Fruit fly (Drosophila melanogaster) whole organism, embryonic: ENCODE measurements around the gene Cyt-c1.

Source experiments
- BEAF-32 ChIP-seq: fragments of 200-800 bp; sonication (Bioruptor generic); optimal IDR thresholded peaks from 3 replicates; lab custom pipeline; 2017; ENCODE audit warnings: missing biosample characterization, missing genetic modification characterization, mild to moderate bottlenecking, moderate library complexity, missing genetic modification reagents
- CG10147 ChIP-seq: fragments of 200-800 bp; sonication (Bioruptor generic); optimal IDR thresholded peaks from 2 replicates; lab custom pipeline; 2019; ENCODE audit warnings: missing biosample characterization, mild to moderate bottlenecking, missing genetic modification characterization, moderate library complexity
- CG14710 ChIP-seq: fragments of 200-800 bp; sonication (Bioruptor generic); optimal IDR thresholded peaks from 3 replicates; lab custom pipeline; 2019; ENCODE audit warnings: missing biosample characterization, mild to moderate bottlenecking, missing genetic modification characterization, moderate library complexity
- CG1603 ChIP-seq: fragments of 200-800 bp; sonication (Bioruptor generic); optimal IDR thresholded peaks from 2 replicates; lab custom pipeline; 2019; ENCODE audit warnings: missing biosample characterization, mild to moderate bottlenecking, missing genetic modification characterization, moderate library complexity
- CG16813 ChIP-seq: fragments of 200-800 bp; sonication (Bioruptor generic); IDR thresholded peaks from 3 replicates; pipeline ENCODE4 v1.3.6; 2022; ENCODE audit warnings: missing biosample characterization, missing genetic modification characterization; ENCODE audit not compliant: partially characterized antibody
- CG17186 ChIP-seq: fragments of 200-800 bp; sonication (Bioruptor generic); optimal IDR thresholded peaks from 3 replicates; lab custom pipeline; 2017; ENCODE audit warnings: missing biosample characterization, missing genetic modification reagents, missing genetic modification characterization
- CG34422 ChIP-seq: fragments of 200-800 bp; sonication (Bioruptor generic); IDR thresholded peaks from 3 replicates; pipeline ENCODE4 v1.3.6; 2022; ENCODE audit warnings: missing biosample characterization, missing genetic modification characterization
- CG7987 ChIP-seq: fragments of 200-800 bp; sonication (Bioruptor generic); optimal IDR thresholded peaks from 2 replicates; lab custom pipeline; 2018; ENCODE audit warnings: missing biosample characterization, mild to moderate bottlenecking, missing genetic modification characterization, moderate library complexity
- CG8924 ChIP-seq: fragments of 200-800 bp; optimal IDR thresholded peaks from 3 replicates; lab custom pipeline; 2019; ENCODE audit warnings: missing biosample characterization, mild to moderate bottlenecking, missing genetic modification characterization, moderate library complexity
- CG9797 ChIP-seq: fragments of 200-800 bp; sonication (Bioruptor generic); optimal IDR thresholded peaks from 3 replicates; lab custom pipeline; 2018; ENCODE audit warnings: missing biosample characterization, mild to moderate bottlenecking, missing genetic modification characterization
- CHES-1-like ChIP-seq: fragments of 200-800 bp; sonication (Bioruptor generic); optimal IDR thresholded peaks from 2 replicates; lab custom pipeline; 2016; ENCODE audit warnings: missing biosample characterization, missing genetic modification characterization
- Chrac-16 ChIP-seq: fragments of 200-800 bp; sonication (Bioruptor generic); optimal IDR thresholded peaks from 3 replicates; lab custom pipeline; 2016; ENCODE audit warnings: missing biosample characterization, missing genetic modification characterization
- Dll ChIP-seq: fragments of 200-800 bp; sonication (Bioruptor generic); IDR thresholded peaks from 4 replicates; pipeline ENCODE4 v1.3.6; 2022; ENCODE audit warnings: missing biosample characterization, missing genetic modification characterization; ENCODE audit not compliant: partially characterized antibody
- Elba2 ChIP-seq: fragments of 200-800 bp; sonication (Bioruptor generic); optimal IDR thresholded peaks from 3 replicates; lab custom pipeline; 2016; ENCODE audit warnings: missing biosample characterization, missing genetic modification characterization
- H2.0 ChIP-seq: fragments of 200-800 bp; sonication (Bioruptor generic); IDR thresholded peaks from 2 replicates; pipeline ENCODE4 v1.3.6; 2022; ENCODE audit warnings: missing biosample characterization, missing genetic modification characterization
- HmgZ ChIP-seq: fragments of 200-800 bp; sonication (Bioruptor generic); optimal IDR thresholded peaks from 2 replicates; lab custom pipeline; 2018; ENCODE audit warnings: missing biosample characterization, mild to moderate bottlenecking, missing genetic modification characterization
- MESR4 ChIP-seq: fragments of 200-800 bp; sonication (Bioruptor generic); optimal IDR thresholded peaks from 2 replicates; lab custom pipeline; 2018; ENCODE audit warnings: missing biosample characterization, mild to moderate bottlenecking, missing genetic modification characterization, moderate library complexity
- Max ChIP-seq: fragments of 200-800 bp; sonication (Bioruptor generic); optimal IDR thresholded peaks from 2 replicates; lab custom pipeline; 2016; ENCODE audit warnings: missing biosample characterization, mild to moderate bottlenecking, missing genetic modification characterization
- Myb ChIP-seq: fragments of 200-800 bp; sonication (Bioruptor generic); optimal IDR thresholded peaks from 2 replicates; lab custom pipeline; 2016; ENCODE audit warnings: missing biosample characterization, missing genetic modification characterization
- NFAT ChIP-seq: fragments of 200-800 bp; sonication (Bioruptor generic); IDR thresholded peaks from 2 replicates; pipeline ENCODE4 v1.3.6; 2022; ENCODE audit warnings: missing biosample characterization, missing genetic modification characterization
- Nf-YC ChIP-seq: fragments of 200-800 bp; optimal IDR thresholded peaks from 3 replicates; lab custom pipeline; 2019; ENCODE audit warnings: missing biosample characterization, mild to moderate bottlenecking, missing genetic modification characterization, moderate library complexity
- Opbp ChIP-seq: fragments of 200-800 bp; sonication (Bioruptor generic); IDR thresholded peaks from 3 replicates; pipeline ENCODE4 v1.3.6; 2022; ENCODE audit warnings: missing biosample characterization, missing genetic modification characterization; ENCODE audit not compliant: partially characterized antibody
- Scr ChIP-seq: fragments of 200-800 bp; sonication (Bioruptor generic); IDR thresholded peaks from 2 replicates; pipeline ENCODE4 v1.3.6; 2022; ENCODE audit warnings: missing biosample characterization, missing genetic modification characterization; ENCODE audit not compliant: partially characterized antibody
- Sin3A ChIP-seq: fragments of >200 bp; optimal IDR thresholded peaks from 2 replicates; lab custom pipeline; 2018
- Sry-δ ChIP-seq: fragments of 200-800 bp; sonication (Bioruptor generic); optimal IDR thresholded peaks from 2 replicates; lab custom pipeline; 2016; ENCODE audit warnings: missing biosample characterization, missing genetic modification characterization
- Tbp ChIP-seq: fragments of >200 bp; optimal IDR thresholded peaks from 2 replicates; lab custom pipeline; 2018; ENCODE audit warnings: missing biosample characterization, missing genetic modification characterization
- Trl ChIP-seq, 3 experiments: fragments of >200 bp in 2 of 3; fragments of 200-800 bp in 1 of 3; sonication (Bioruptor generic) in 1 of 3; optimal IDR thresholded peaks; 2 replicates in 1 of 3; 3 replicates in 2 of 3; lab custom pipeline; 2016 to 2017; ENCODE audit warnings: missing biosample characterization in 1 of 3, missing genetic modification characterization in 1 of 3
- YL-1 ChIP-seq: fragments of 200-800 bp; sonication (Bioruptor generic); optimal IDR thresholded peaks from 3 replicates; lab custom pipeline; 2017; ENCODE audit warnings: missing biosample characterization, mild to moderate bottlenecking, missing genetic modification characterization
- amos ChIP-seq: fragments of 200-800 bp; sonication (Bioruptor generic); IDR thresholded peaks from 2 replicates; pipeline ENCODE4 v1.3.6; 2022; ENCODE audit warnings: missing biosample characterization, missing genetic modification characterization; ENCODE audit not compliant: partially characterized antibody
- aop ChIP-seq: fragments of 200-800 bp; sonication (Bioruptor generic); IDR thresholded peaks from 2 replicates; pipeline ENCODE4 v1.3.6; 2022; ENCODE audit warnings: missing biosample characterization, missing genetic modification characterization
- bowl ChIP-seq: fragments of 200-800 bp; sonication (Bioruptor generic); IDR thresholded peaks from 2 replicates; pipeline ENCODE4 v1.3.6; 2022; ENCODE audit warnings: missing biosample characterization, missing genetic modification characterization
- cg ChIP-seq: fragments of 200-800 bp; sonication (Bioruptor generic); optimal IDR thresholded peaks from 3 replicates; lab custom pipeline; 2019; ENCODE audit warnings: missing biosample characterization, mild to moderate bottlenecking, missing genetic modification characterization, moderate library complexity
- crp ChIP-seq, 2 experiments: fragments of 200-800 bp; sonication (Bioruptor generic); optimal IDR thresholded peaks; 2 replicates in 1 of 2; 3 replicates in 1 of 2; lab custom pipeline; 2017; ENCODE audit warnings: missing biosample characterization in 2 of 2, missing genetic modification characterization in 2 of 2, mild to moderate bottlenecking in 1 of 2, moderate library complexity in 1 of 2
- dmrt11E ChIP-seq: fragments of 200-800 bp; sonication (Bioruptor generic); optimal IDR thresholded peaks from 3 replicates; lab custom pipeline; 2018; ENCODE audit warnings: missing biosample characterization, mild to moderate bottlenecking, missing genetic modification characterization, moderate library complexity
- esg ChIP-seq: fragments of 200-800 bp; sonication (Bioruptor generic); conservative IDR thresholded peaks from 2 replicates; pipeline ENCODE4 v1.3.6; 2022; ENCODE audit warnings: missing biosample characterization, missing genetic modification characterization
- eyg ChIP-seq: fragments of 200-800 bp; sonication (Bioruptor generic); optimal IDR thresholded peaks from 3 replicates; lab custom pipeline; 2016; ENCODE audit warnings: missing biosample characterization, missing genetic modification characterization
- org-1 ChIP-seq: fragments of 200-800 bp; sonication (Bioruptor generic); optimal IDR thresholded peaks from 2 replicates; lab custom pipeline; 2017; ENCODE audit warnings: missing biosample characterization, missing genetic modification characterization
- psq ChIP-seq: fragments of 200-800 bp; sonication (Bioruptor generic); optimal IDR thresholded peaks from 2 replicates; lab custom pipeline; 2017; ENCODE audit warnings: missing biosample characterization, missing genetic modification characterization
- pzg ChIP-seq: fragments of 200-800 bp; sonication (Bioruptor generic); optimal IDR thresholded peaks from 3 replicates; lab custom pipeline; 2018; ENCODE audit warnings: missing biosample characterization, mild to moderate bottlenecking, missing genetic modification characterization, moderate library complexity
- slp2 ChIP-seq: fragments of 200-800 bp; sonication (Bioruptor generic); optimal IDR thresholded peaks from 2 replicates; lab custom pipeline; 2016; ENCODE audit warnings: missing biosample characterization, missing genetic modification characterization
- trem ChIP-seq: fragments of 200-800 bp; optimal IDR thresholded peaks from 3 replicates; lab custom pipeline; 2019; ENCODE audit warnings: missing biosample characterization, mild to moderate bottlenecking, missing genetic modification characterization, moderate library complexity

The Cyt-c1 gene

DNA sequence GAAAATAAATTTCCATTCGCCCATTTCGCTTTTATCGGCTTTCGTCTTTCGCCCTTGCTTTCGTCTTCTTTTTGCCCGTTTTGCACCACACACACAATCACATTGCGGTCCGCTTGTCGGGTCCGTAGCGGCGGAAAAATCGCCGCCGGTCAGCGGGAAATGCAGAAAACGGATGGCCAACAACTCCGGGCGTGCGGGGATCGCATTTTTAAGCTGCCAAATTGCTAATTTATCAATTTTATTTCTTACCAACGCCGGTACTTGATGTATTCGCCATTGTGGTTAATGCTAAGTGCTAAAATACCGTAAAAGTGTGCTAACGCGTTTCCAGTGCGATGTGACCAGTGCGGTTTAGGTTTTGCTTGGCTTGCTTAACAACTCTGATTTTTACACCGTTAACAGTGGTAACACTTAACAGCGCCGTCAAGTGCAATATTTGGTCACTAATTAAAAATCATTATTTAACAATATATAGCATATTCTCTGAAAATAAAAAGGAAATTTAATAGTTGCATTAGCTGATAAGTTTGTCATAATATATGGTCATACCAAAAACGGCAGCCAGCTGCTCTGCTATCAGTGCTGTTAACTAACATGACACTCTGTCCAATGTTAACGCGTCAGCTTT is 6.0 kb downstream of the Cyt-c1 start, which contains the start of the genes Uev1A and Membrin (continued):
- TF ChIP-seq org-1 (GFP tag; lab: Kevin White, UChicago) (no peak), esg (GFP tag; lab: Robert Waterston, UW) (no peak), NFAT (GFP tag; lab: Robert Waterston, UW) (no peak), CG17186 (peak; percentile 37), aop (GFP tag; lab: Robert Waterston, UW) (no peak), CG7987 (no peak), Opbp (GFP tag; lab: Robert Waterston, UW) (0 out of 3 replicates have a peak, but pooled peaks have one; percentile 34), CG9797 (peak; percentile 97), CG1603 (tag; lab: Kevin White, UChicago) (peak; percentile 66), Elba2 (GFP tag; lab: Kevin White, UChicago) (peak; percentile 15), Nf-YC (tag; lab: Kevin White, UChicago) (peak; percentile 32), pzg (GFP tag; lab: Kevin White, UChicago) (peak; percentile 89), YL-1 (GFP tag; lab: Kevin White, UChicago) (peak; percentile 65), slp2 (GFP tag; lab: Kevin White, UChicago) (no peak), MESR4 (GFP tag; lab: Kevin White, UChicago) (peak; percentile 27), Max (GFP tag; lab: Kevin White, UChicago) (peak; percentile 25), psq (GFP tag; lab: Kevin White, UChicago) (no peak), H2.0 (no peak), Sin3A (peak; percentile 92), CG10147 (GFP tag; lab: Kevin White, UChicago) (no peak), Trl (optimal IDR thresholded peaks at IDR 0.05; lab: Kevin White, UChicago) (peak in 1 of 2 experiments; percentile 16), Trl (GFP tag; optimal IDR thresholded peaks at IDR 0.05; lab: Kevin White, UChicago) (no peak), HmgZ (tag; lab: Kevin White, UChicago) (peak; percentile 17), dmrt11E (peak; percentile 11), CHES-1-like (GFP tag; lab: Kevin White, UChicago) (peak; percentile 51), CG14710 (tag; lab: Kevin White, UChicago) (peak; percentile 69), Myb (peak; percentile 27), Chrac-16 (GFP tag; lab: Kevin White, UChicago) (peak; percentile 6), eyg (GFP tag; lab: Kevin White, UChicago) (no peak), CG8924 (peak; percentile 1), Tbp (GFP tag; lab: Kevin White, UChicago) (peak; percentile 14), BEAF-32 (GFP tag; lab: Kevin White, UChicago) (peak; percentile 46), Sry-δ (GFP tag; lab: Kevin White, UChicago) (peak; percentile 24), Dll (GFP tag; lab: Robert Waterston, UW) (peak; percentile 20; the same call in 1 of the 4 replicates), amos (peak; percentile 40; the same call in 1 of the 2 replicates), bowl (GFP tag; lab: Robert Waterston, UW) (no peak), cg (GFP tag; lab: Kevin White, UChicago) (peak; percentile 47), CG34422 (peak; percentile 77; the same call in 2 of the 3 replicates), Scr (GFP tag; lab: Robert Waterston, UW) (0 out of 2 replicates have a peak, but pooled peaks have one; percentile 21), trem (peak; percentile 53), crp (GFP tag; optimal IDR thresholded peaks at IDR 0.05; lab: Kevin White, UChicago) (peak; percentile 4 to 80), CG16813 (peak; percentile 41; the same call in 1 of the 3 replicates)
